Worm (Caenorhabditis elegans): Measurements from ENCODE around the gene F59B10.5.

The F59B10.5 gene

DNA sequence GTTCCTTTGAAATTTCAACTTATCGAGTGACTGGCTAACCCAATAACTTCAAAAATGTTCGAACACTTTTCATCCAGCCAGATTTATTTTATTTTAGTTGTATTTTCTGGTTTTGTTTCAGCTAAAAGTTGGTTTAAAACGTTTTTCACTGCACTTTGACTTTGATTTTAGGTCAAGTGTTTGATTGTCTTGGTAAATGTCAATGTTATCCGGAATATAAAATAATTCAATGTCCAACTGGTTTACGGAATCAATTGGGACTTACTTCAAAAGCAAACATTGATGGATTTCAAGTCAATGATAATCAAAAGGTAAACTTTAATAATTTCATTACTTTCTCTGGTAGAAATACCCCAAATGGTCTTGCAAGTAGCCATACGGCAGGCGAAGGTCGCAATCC lies 39.6 kb downstream of the F59B10.5 start:
- TF ChIP-seq eor-1 (tag; optimal IDR thresholded peaks at IDR 0.05) (no peak), ceh-9 (tag; optimal IDR thresholded peaks at IDR 0.05) (no peak), nhr-43 (tag; optimal IDR thresholded peaks at IDR 0.05; ENCODE audit: poor library complexity, severe bottlenecking) (no peak), ama-1 (optimal IDR thresholded peaks at IDR 0.05) (no peak), egl-27 (tag; optimal IDR thresholded peaks at IDR 0.05) (no peak), sea-2 (GFP tag; optimal IDR thresholded peaks at IDR 0.05) (no peak), jun-1 (tag; optimal IDR thresholded peaks at IDR 0.05) (no peak), zag-1 (tag; optimal IDR thresholded peaks at IDR 0.05) (no peak), fkh-10 (GFP tag; optimal IDR thresholded peaks at IDR 0.05) (no peak), nhr-76 (tag; optimal IDR thresholded peaks at IDR 0.05) (no peak), ceh-28 (tag; optimal IDR thresholded peaks at IDR 0.05) (no peak)

- peak; percentile 67 for TF ChIP-seq elt-2 (tag; optimal IDR thresholded peaks at IDR 0.05)
- TF ChIP-seq fkh-2 (tag; optimal IDR thresholded peaks at IDR 0.05): no peak
- peak; percentile 48 for TF ChIP-seq pqm-1 (tag; optimal IDR thresholded peaks at IDR 0.05)
These were observed 40.6 kb downstream of the F59B10.5 start for ce11 chrII:10482899-10483298.

ce11 chrII:10481824-10482556 lies 41.5 kb downstream of the F59B10.5 start, which contains the start of the genes clec-60 and ZK666.11:
Gene clec-60 (minus strand): TSS chrII:10481874.
Gene ZK666.11 (plus strand): TSS chrII:10482522.
- TF ChIP-seq skn-1 (tag; optimal IDR thresholded peaks at IDR 0.05) (no peak), ama-1 (optimal IDR thresholded peaks at IDR 0.05) (no peak), snpc-4 (tag; optimal IDR thresholded peaks at IDR 0.05) (no peak), pqm-1 (tag; optimal IDR thresholded peaks at IDR 0.05) (peak; percentile 36), nhr-76 (tag; optimal IDR thresholded peaks at IDR 0.05) (no peak), jun-1 (tag; optimal IDR thresholded peaks at IDR 0.05) (peak; percentile 7), ztf-4 (tag; optimal IDR thresholded peaks at IDR 0.05) (no peak), nhr-11 (tag; optimal IDR thresholded peaks at IDR 0.05) (no peak), unc-62 (GFP tag; optimal IDR thresholded peaks at IDR 0.05) (no peak), elt-2 (tag; optimal IDR thresholded peaks at IDR 0.05) (peak; percentile 57), nhr-28 (tag; optimal IDR thresholded peaks at IDR 0.05) (no peak)

- TF ChIP-seq fos-1 (tag; optimal IDR thresholded peaks at IDR 0.05) (no peak), nhr-12 (tag; optimal IDR thresholded peaks at IDR 0.05) (no peak), nhr-28 (tag; optimal IDR thresholded peaks at IDR 0.05) (no peak), aly-2 (tag; optimal IDR thresholded peaks at IDR 0.05) (no peak), nhr-11 (tag; optimal IDR thresholded peaks at IDR 0.05) (no peak), egl-27 (tag; optimal IDR thresholded peaks at IDR 0.05) (no peak), tbx-2 (tag; optimal IDR thresholded peaks at IDR 0.05) (no peak), elt-2 (tag; optimal IDR thresholded peaks at IDR 0.05) (no peak), ZK546.5 (tag; optimal IDR thresholded peaks at IDR 0.05) (no peak), snpc-4 (tag; optimal IDR thresholded peaks at IDR 0.05) (no peak), nhr-23 (tag; optimal IDR thresholded peaks at IDR 0.05) (no peak), pha-4 (tag; optimal IDR thresholded peaks at IDR 0.05) (no peak), ztf-4 (tag; optimal IDR thresholded peaks at IDR 0.05) (no peak), ceh-16 (tag; optimal IDR thresholded peaks at IDR 0.05) (no peak), ama-1 (optimal IDR thresholded peaks at IDR 0.05) (no peak), sea-2 (GFP tag; optimal IDR thresholded peaks at IDR 0.05) (no peak), elt-1 (tag; optimal IDR thresholded peaks at IDR 0.05) (no peak), nhr-76 (tag; optimal IDR thresholded peaks at IDR 0.05) (no peak)
These were observed 43.4 kb downstream of the F59B10.5 start for ce11 chrII:10480043-10480442.

DNA sequence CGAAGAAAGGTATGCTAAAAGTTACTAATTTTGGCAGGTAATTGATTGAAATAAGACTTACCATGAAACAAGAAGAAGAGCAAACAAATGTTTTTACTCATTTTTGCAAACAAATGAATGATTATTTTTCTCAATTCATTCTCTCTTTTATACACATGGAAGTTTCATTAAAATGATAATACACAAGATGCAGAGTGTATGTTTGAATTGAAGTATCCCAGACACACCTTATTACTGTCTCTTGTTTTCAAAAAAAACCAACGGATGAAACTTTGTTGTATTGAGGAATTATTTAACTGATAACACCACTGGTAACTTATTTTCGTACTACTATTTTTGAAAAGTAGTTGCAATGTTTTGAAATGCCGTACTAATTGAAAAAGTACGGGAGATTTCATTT lies 44.1 kb downstream of the F59B10.5 start, which contains the start of gene clec-59:
TSS of gene clec-59 (minus strand) at position 101 of the 400 bp plus-strand sequence.
- TF ChIP-seq mdl-1 (tag; optimal IDR thresholded peaks at IDR 0.05) (no peak), lin-39 (tag; optimal IDR thresholded peaks at IDR 0.05) (no peak), ztf-4 (tag; optimal IDR thresholded peaks at IDR 0.05) (no peak), hmg-11 (tag; optimal IDR thresholded peaks at IDR 0.05) (no peak), fos-1 (tag; optimal IDR thresholded peaks at IDR 0.05) (no peak), ZK546.5 (tag; optimal IDR thresholded peaks at IDR 0.05) (no peak), ztf-11 (tag; optimal IDR thresholded peaks at IDR 0.05) (no peak), eor-1 (tag; optimal IDR thresholded peaks at IDR 0.05) (no peak), nhr-28 (tag; optimal IDR thresholded peaks at IDR 0.05) (no peak), nhr-77 (tag; optimal IDR thresholded peaks at IDR 0.05) (no peak), nhr-11 (tag; optimal IDR thresholded peaks at IDR 0.05) (no peak), nhr-25 (tag; optimal IDR thresholded peaks at IDR 0.05) (no peak), unc-39 (tag; optimal IDR thresholded peaks at IDR 0.05) (no peak), nhr-67 (tag; optimal IDR thresholded peaks at IDR 0.05) (no peak), ceh-9 (tag; optimal IDR thresholded peaks at IDR 0.05) (no peak), unc-62 (GFP tag; optimal IDR thresholded peaks at IDR 0.05) (no peak), skn-1 (tag; optimal IDR thresholded peaks at IDR 0.05) (no peak), fkh-10 (GFP tag; optimal IDR thresholded peaks at IDR 0.05) (no peak)

All from whole organism, L3 larva.